Worm (Caenorhabditis elegans) whole organism, early embryonic: Measurements from ENCODE around the gene gst-32.

Experiments
- B0310.2 ChIP-seq: sonication (generic microtip); optimal IDR thresholded peaks from 2 replicates; lab custom pipeline; 2016; ENCODE audit warnings: mild to moderate bottlenecking, missing genetic modification characterization, missing compliant biosample characterization
- F13C5.2 ChIP-seq: sonication (generic microtip); optimal IDR thresholded peaks from 2 replicates; lab custom pipeline; 2017; ENCODE audit warnings: mild to moderate bottlenecking, missing genetic modification characterization, inconsistent platforms, missing compliant biosample characterization
- aly-1 ChIP-seq: sonication (generic microtip); optimal IDR thresholded peaks from 2 replicates; lab custom pipeline; 2016; ENCODE audit warnings: missing genetic modification characterization, missing compliant biosample characterization
- ama-1 ChIP-seq: fragments of 150-350 bp; optimal IDR thresholded peaks from 2 replicates; lab custom pipeline; 2014
- ceh-13 ChIP-seq: fragments of 200-800 bp; sonication (Bioruptor generic); optimal IDR thresholded peaks from 2 replicates; lab custom pipeline; 2018; ENCODE audit warnings: mild to moderate bottlenecking, missing genetic modification characterization, missing compliant biosample characterization
- ceh-36 ChIP-seq: sonication (generic microtip); optimal IDR thresholded peaks from 2 replicates; lab custom pipeline; 2016; ENCODE audit warnings: missing genetic modification characterization, inconsistent platforms, missing compliant biosample characterization
- ets-7 ChIP-seq: sonication (generic microtip); optimal IDR thresholded peaks from 2 replicates; lab custom pipeline; 2016; ENCODE audit warnings: missing genotype, missing genetic modification characterization, missing compliant biosample characterization
- flt-1 ChIP-seq: fragments of 200-800 bp; sonication (Bioruptor generic); IDR thresholded peaks from 2 replicates; pipeline ENCODE4 v1.3.6; 2022; ENCODE audit warnings: missing genetic modification characterization, missing compliant biosample characterization
- hmbx-1 ChIP-seq: sonication (generic microtip); optimal IDR thresholded peaks from 2 replicates; lab custom pipeline; 2016; ENCODE audit warnings: mild to moderate bottlenecking, missing genetic modification characterization, missing compliant biosample characterization
- hmg-4 ChIP-seq: fragments of 200-800 bp; sonication (Bioruptor generic); optimal IDR thresholded peaks from 2 replicates; lab custom pipeline; 2018; ENCODE audit warnings: mild to moderate bottlenecking, missing genetic modification characterization, missing compliant biosample characterization
- hnd-1 ChIP-seq: sonication (generic microtip); optimal IDR thresholded peaks from 2 replicates; lab custom pipeline; 2016; ENCODE audit warnings: missing genetic modification characterization, missing compliant biosample characterization
- pes-1 ChIP-seq: fragments of 200-800 bp; sonication (Bioruptor generic); IDR thresholded peaks from 2 replicates; pipeline ENCODE4 v1.3.6; 2022; ENCODE audit warnings: missing genetic modification reagents, missing genetic modification characterization, missing compliant biosample characterization
- scrt-1 ChIP-seq: fragments of 200-800 bp; sonication (Bioruptor generic); IDR thresholded peaks from 2 replicates; pipeline ENCODE4 v1.3.6; 2022; ENCODE audit warnings: missing genetic modification characterization, missing compliant biosample characterization
- sea-1 ChIP-seq: fragments of 200-800 bp; sonication (Bioruptor generic); conservative IDR thresholded peaks from 2 replicates; pipeline ENCODE4 v1.3.6; 2022; ENCODE audit warnings: missing genetic modification characterization, missing compliant biosample characterization
- tbx-11 ChIP-seq: fragments of 200-800 bp; sonication (Bioruptor generic); IDR thresholded peaks from 2 replicates; pipeline ENCODE4 v1.3.6; 2022; ENCODE audit warnings: missing genetic modification characterization, missing compliant biosample characterization
- tbx-37 ChIP-seq: fragments of 200-800 bp; sonication (Bioruptor generic); conservative IDR thresholded peaks from 2 replicates; pipeline ENCODE4 v1.3.6; 2022; ENCODE audit warnings: missing genetic modification reagents, missing genetic modification characterization, missing compliant biosample characterization
- tra-4 ChIP-seq: sonication (generic microtip); optimal IDR thresholded peaks from 2 replicates; lab custom pipeline; 2017; ENCODE audit warnings: missing genetic modification characterization, missing compliant biosample characterization

The gst-32 gene

ce11 chrII:15190971-15191370, 12.6 kb upstream of the gst-32 start:
- TF ChIP-seq ama-1, result no peak
- no peak for TF ChIP-seq scrt-1 (GFP tag; lab: Robert Waterston, UW)
- TF ChIP-seq F13C5.2, result no peak
- TF ChIP-seq tbx-37 (GFP tag; lab: Robert Waterston, UW), result no peak
- no peak for TF ChIP-seq hnd-1 (tag; lab: Kevin White, UChicago)
- TF ChIP-seq tbx-11 (GFP tag; lab: Robert Waterston, UW), result no peak
- no peak for TF ChIP-seq B0310.2 (tag; lab: Kevin White, UChicago)
- no peak for TF ChIP-seq ets-7 (tag; lab: Kevin White, UChicago)
- no peak for TF ChIP-seq flt-1 (GFP tag; lab: Robert Waterston, UW)
- TF ChIP-seq hmbx-1 (tag; lab: Kevin White, UChicago), result no peak
- no peak for TF ChIP-seq pes-1 (GFP tag; lab: Robert Waterston, UW)

DNA sequence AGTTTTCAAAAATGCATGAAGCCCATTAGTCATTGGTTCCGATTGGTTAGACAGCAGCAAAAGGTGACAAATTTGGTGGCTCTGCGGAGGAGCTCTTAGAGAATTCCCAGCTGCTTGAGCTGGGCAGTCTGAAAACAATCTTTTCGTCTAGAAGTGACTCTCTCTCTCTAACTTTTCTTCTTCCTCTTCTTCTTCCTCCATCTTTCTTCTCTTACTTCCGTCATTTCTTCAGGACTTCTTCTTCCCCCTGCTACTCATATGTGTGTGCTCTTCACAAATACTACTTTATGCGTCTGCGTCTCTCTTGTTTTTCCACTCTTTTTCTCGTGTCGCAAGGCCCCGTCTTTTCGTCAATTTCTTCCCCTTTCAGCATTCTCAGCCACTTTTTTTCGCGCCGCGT, 11.6 kb upstream of the gst-32 start:
- no peak for TF ChIP-seq ceh-13 (GFP tag; lab: Kevin White, UChicago)
- TF ChIP-seq B0310.2 (tag; lab: Kevin White, UChicago), result no peak
- TF ChIP-seq F13C5.2, result no peak
- TF ChIP-seq aly-1 (tag; lab: Kevin White, UChicago), result no peak
- TF ChIP-seq hnd-1 (tag; lab: Kevin White, UChicago), result no peak
- TF ChIP-seq hmg-4 (GFP tag; lab: Kevin White, UChicago), result no peak
- no peak for TF ChIP-seq scrt-1 (GFP tag; lab: Robert Waterston, UW)
- TF ChIP-seq ceh-36, result no peak
- TF ChIP-seq ets-7 (tag; lab: Kevin White, UChicago), result no peak
- TF ChIP-seq tbx-37 (GFP tag; lab: Robert Waterston, UW), result no peak
- no peak for TF ChIP-seq ama-1
- no peak for TF ChIP-seq flt-1 (GFP tag; lab: Robert Waterston, UW)
- no peak for TF ChIP-seq tbx-11 (GFP tag; lab: Robert Waterston, UW)
- no peak for TF ChIP-seq sea-1 (GFP tag; lab: Robert Waterston, UW)
- TF ChIP-seq tra-4 (tag; lab: Kevin White, UChicago), result no peak
- TF ChIP-seq pes-1 (GFP tag; lab: Robert Waterston, UW), result no peak
- no peak for TF ChIP-seq hmbx-1 (tag; lab: Kevin White, UChicago)

DNA sequence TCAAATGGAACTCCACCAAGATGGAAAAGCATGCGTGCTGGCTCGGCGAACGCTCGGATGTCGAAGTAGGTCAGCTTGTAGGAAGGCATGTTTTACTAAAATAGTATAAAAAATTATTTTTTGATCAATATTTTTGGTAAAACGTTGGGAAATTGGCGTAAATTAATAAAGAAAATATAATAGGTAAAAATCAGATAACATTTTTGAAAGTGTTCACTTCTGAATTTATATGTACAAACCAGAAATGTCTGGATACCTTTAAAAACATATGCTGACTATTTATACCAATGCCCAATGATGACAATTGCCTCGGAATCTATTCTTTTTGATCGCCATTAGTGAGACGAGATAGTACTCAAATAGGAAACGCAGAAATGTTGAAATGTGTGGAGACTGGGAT, 6.9 kb upstream of the gst-32 start, which contains the start of gene gst-35:
Gene gst-35 (minus strand): TSS at position 101 of the 400 bp plus-strand sequence.
- no peak for TF ChIP-seq flt-1 (GFP tag; lab: Robert Waterston, UW)
- TF ChIP-seq ceh-36, result no peak
- TF ChIP-seq tbx-37 (GFP tag; lab: Robert Waterston, UW), result no peak
- no peak for TF ChIP-seq ceh-13 (GFP tag; lab: Kevin White, UChicago)
- no peak for TF ChIP-seq pes-1 (GFP tag; lab: Robert Waterston, UW)
- TF ChIP-seq F13C5.2, result no peak
- no peak for TF ChIP-seq hnd-1 (tag; lab: Kevin White, UChicago)
- no peak for TF ChIP-seq sea-1 (GFP tag; lab: Robert Waterston, UW)
- TF ChIP-seq hmbx-1 (tag; lab: Kevin White, UChicago), result no peak

ce11 chrII:15183139-15183538, 4.7 kb upstream of the gst-32 start, which contains the start of gene gst-34:
Gene gst-34 (minus strand): TSS chrII:15183239.
- TF ChIP-seq F13C5.2, result no peak
- TF ChIP-seq aly-1 (tag; lab: Kevin White, UChicago), result no peak
- no peak for TF ChIP-seq ceh-13 (GFP tag; lab: Kevin White, UChicago)
- no peak for TF ChIP-seq B0310.2 (tag; lab: Kevin White, UChicago)
- no peak for TF ChIP-seq hmg-4 (GFP tag; lab: Kevin White, UChicago)
- TF ChIP-seq tbx-37 (GFP tag; lab: Robert Waterston, UW), result no peak
- no peak for TF ChIP-seq hmbx-1 (tag; lab: Kevin White, UChicago)

ce11 chrII:15175643-15176042, 2.8 kb downstream of the gst-32 start, which contains the start of gene Y53F4B.36:
Gene Y53F4B.36 (plus strand): TSS chrII:15175943.
- TF ChIP-seq aly-1 (tag; lab: Kevin White, UChicago) (no peak), tbx-37 (GFP tag; lab: Robert Waterston, UW) (no peak), ama-1 (no peak), pes-1 (GFP tag; lab: Robert Waterston, UW) (no peak), ceh-36 (no peak), sea-1 (GFP tag; lab: Robert Waterston, UW) (no peak), hmbx-1 (tag; lab: Kevin White, UChicago) (no peak), scrt-1 (GFP tag; lab: Robert Waterston, UW) (no peak), hnd-1 (tag; lab: Kevin White, UChicago) (no peak), B0310.2 (tag; lab: Kevin White, UChicago) (no peak), flt-1 (GFP tag; lab: Robert Waterston, UW) (no peak), tbx-11 (GFP tag; lab: Robert Waterston, UW) (no peak), F13C5.2 (no peak), hmg-4 (GFP tag; lab: Kevin White, UChicago) (no peak), ceh-13 (GFP tag; lab: Kevin White, UChicago) (no peak), ets-7 (tag; lab: Kevin White, UChicago) (no peak), tra-4 (tag; lab: Kevin White, UChicago) (no peak)

ce11 chrII:15174915-15175548, 3.4 kb downstream of the gst-32 start, which contains the start of gene gst-31:
Gene gst-31 (minus strand): TSS chrII:15174965.
- TF ChIP-seq tbx-11 (GFP tag; lab: Robert Waterston, UW), result no peak
- no peak for TF ChIP-seq hnd-1 (tag; lab: Kevin White, UChicago)

DNA sequence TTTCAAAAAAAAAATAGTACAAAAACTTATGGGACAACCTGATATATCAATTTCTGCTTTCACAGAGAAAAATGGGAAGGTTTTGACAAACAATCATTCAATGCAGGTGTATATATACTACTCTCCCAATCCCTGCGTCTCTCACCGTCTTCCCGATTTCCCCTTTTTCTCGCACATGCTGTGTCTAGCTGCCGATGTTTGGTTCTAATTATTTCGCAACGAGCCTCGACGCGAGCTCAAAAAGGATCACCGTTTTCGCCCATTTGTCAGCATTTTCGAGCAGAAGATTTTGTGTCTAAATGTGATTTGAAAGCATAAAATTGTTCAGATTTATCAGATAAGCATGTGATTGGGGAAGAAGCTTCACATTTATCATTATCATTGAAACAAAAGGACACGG, 5.2 kb downstream of the gst-32 start:
- TF ChIP-seq hmg-4 (GFP tag; lab: Kevin White, UChicago) (no peak), hnd-1 (tag; lab: Kevin White, UChicago) (no peak), tbx-37 (GFP tag; lab: Robert Waterston, UW) (no peak)
